Fruit fly (Drosophila melanogaster) whole organism, embryonic: ENCODE results near the gene CG34049.

Source experiments
- CG10274 ChIP-seq: fragments of 200-800 bp; sonication (Bioruptor generic); optimal IDR thresholded peaks from 3 replicates; lab custom pipeline; 2017; ENCODE audit warnings: missing biosample characterization, mild to moderate bottlenecking, missing genetic modification characterization
- CG10654 ChIP-seq: fragments of 200-800 bp; sonication (Bioruptor generic); optimal IDR thresholded peaks from 2 replicates; lab custom pipeline; 2016; ENCODE audit warnings: missing biosample characterization, missing genetic modification characterization
- CG14050 ChIP-seq: fragments of 200-800 bp; sonication (Bioruptor generic); IDR thresholded peaks from 3 replicates; pipeline ENCODE4 v1.3.6; 2022; ENCODE audit warnings: missing biosample characterization, missing genetic modification characterization
- CG1647 ChIP-seq: fragments of 200-800 bp; sonication (Bioruptor generic); optimal IDR thresholded peaks from 3 replicates; lab custom pipeline; 2016; ENCODE audit warnings: missing biosample characterization, missing genetic modification characterization
- CG17186 ChIP-seq: fragments of 200-800 bp; sonication (Bioruptor generic); optimal IDR thresholded peaks from 3 replicates; lab custom pipeline; 2017; ENCODE audit warnings: missing biosample characterization, missing genetic modification reagents, missing genetic modification characterization
- CG1832 ChIP-seq: fragments of 200-800 bp; sonication (Bioruptor generic); optimal IDR thresholded peaks from 2 replicates; lab custom pipeline; 2017; ENCODE audit warnings: missing biosample characterization, mild to moderate bottlenecking, missing genetic modification characterization, inconsistent platforms
- CG3407 ChIP-seq: fragments of 200-800 bp; sonication (Bioruptor generic); optimal IDR thresholded peaks from 2 replicates; lab custom pipeline; 2018; ENCODE audit warnings: missing biosample characterization, mild to moderate bottlenecking, missing genetic modification characterization
- CG6175 ChIP-seq: fragments of 200-800 bp; sonication (Bioruptor generic); IDR thresholded peaks from 3 replicates; pipeline ENCODE4 v1.3.6; 2022; ENCODE audit warnings: missing biosample characterization, missing genetic modification characterization
- CG8359 ChIP-seq: fragments of 200-800 bp; sonication (Bioruptor generic); optimal IDR thresholded peaks from 2 replicates; lab custom pipeline; 2017; ENCODE audit warnings: missing biosample characterization, mild to moderate bottlenecking, missing genetic modification characterization, borderline replicate concordance
- CG8478 ChIP-seq: fragments of >200 bp; optimal IDR thresholded peaks from 2 replicates; lab custom pipeline; 2018
- CG8765 ChIP-seq: fragments of 200-800 bp; sonication (Bioruptor generic); IDR thresholded peaks from 2 replicates; pipeline ENCODE4 v1.3.6; 2022; ENCODE audit warnings: missing biosample characterization, missing genetic modification characterization
- CoRest ChIP-seq: fragments of 200-800 bp; sonication (Bioruptor generic); optimal IDR thresholded peaks from 3 replicates; lab custom pipeline; 2018; ENCODE audit warnings: missing biosample characterization, mild to moderate bottlenecking, missing genetic modification characterization, moderate library complexity
- CrebB ChIP-seq: fragments of 200-800 bp; sonication (Bioruptor generic); optimal IDR thresholded peaks from 3 replicates; lab custom pipeline; 2018; ENCODE audit warnings: missing biosample characterization, mild to moderate bottlenecking, missing genetic modification characterization
- Dad ChIP-seq: fragments of 200-800 bp; sonication (Bioruptor generic); optimal IDR thresholded peaks from 3 replicates; lab custom pipeline; 2016; ENCODE audit warnings: missing biosample characterization, missing genetic modification characterization
- Dll ChIP-seq: fragments of 200-800 bp; sonication (Bioruptor generic); IDR thresholded peaks from 4 replicates; pipeline ENCODE4 v1.3.6; 2022; ENCODE audit warnings: missing biosample characterization, missing genetic modification characterization; ENCODE audit not compliant: partially characterized antibody
- Dref ChIP-seq: fragments of 200-800 bp; sonication (Bioruptor generic); IDR thresholded peaks from 2 replicates; pipeline ENCODE4 v1.3.6; 2022; ENCODE audit warnings: missing biosample characterization, missing genetic modification characterization
- E2f1 ChIP-seq: fragments of 200-800 bp; sonication (Bioruptor generic); IDR thresholded peaks from 2 replicates; pipeline ENCODE4 v1.3.6; 2022; ENCODE audit warnings: missing biosample characterization, missing genetic modification characterization
- Gug ChIP-seq: fragments of 200-800 bp; sonication (Bioruptor generic); IDR thresholded peaks from 4 replicates; pipeline ENCODE4 v1.3.6; 2022; ENCODE audit warnings: missing biosample characterization, missing genetic modification characterization
- HLH3B ChIP-seq: fragments of 200-800 bp; sonication (Bioruptor generic); IDR thresholded peaks from 2 replicates; pipeline ENCODE4 v1.3.6; 2022; ENCODE audit warnings: missing biosample characterization, missing genetic modification characterization
- Scr ChIP-seq: fragments of 200-800 bp; sonication (Bioruptor generic); IDR thresholded peaks from 2 replicates; pipeline ENCODE4 v1.3.6; 2022; ENCODE audit warnings: missing biosample characterization, missing genetic modification characterization; ENCODE audit not compliant: partially characterized antibody
- Sin3A ChIP-seq: fragments of >200 bp; optimal IDR thresholded peaks from 2 replicates; lab custom pipeline; 2018
- aop ChIP-seq: fragments of 200-800 bp; sonication (Bioruptor generic); IDR thresholded peaks from 2 replicates; pipeline ENCODE4 v1.3.6; 2022; ENCODE audit warnings: missing biosample characterization, missing genetic modification characterization
- ap ChIP-seq: fragments of 200-800 bp; sonication (Bioruptor generic); IDR thresholded peaks from 2 replicates; pipeline ENCODE4 v1.3.6; 2022; ENCODE audit warnings: missing biosample characterization, missing genetic modification characterization
- az2 ChIP-seq: fragments of 200-800 bp; sonication (Bioruptor generic); optimal IDR thresholded peaks from 3 replicates; lab custom pipeline; 2016; ENCODE audit warnings: missing biosample characterization, missing genetic modification characterization
- bab2 ChIP-seq: fragments of 200-800 bp; sonication (Bioruptor generic); optimal IDR thresholded peaks from 2 replicates; lab custom pipeline; 2016; ENCODE audit warnings: missing biosample characterization, missing genetic modification characterization
- bigmax ChIP-seq: fragments of 200-800 bp; sonication (Bioruptor generic); optimal IDR thresholded peaks from 2 replicates; lab custom pipeline; 2018; ENCODE audit warnings: missing biosample characterization, mild to moderate bottlenecking, missing genetic modification characterization
- btn ChIP-seq: fragments of 200-800 bp; sonication (Bioruptor generic); optimal IDR thresholded peaks from 2 replicates; lab custom pipeline; 2016; ENCODE audit warnings: missing biosample characterization, missing genetic modification characterization
- chinmo ChIP-seq: fragments of 200-800 bp; sonication (Bioruptor generic); IDR thresholded peaks from 4 replicates; pipeline ENCODE4 v1.3.6; 2022; ENCODE audit warnings: missing biosample characterization, missing genetic modification characterization; ENCODE audit not compliant: partially characterized antibody
- croc ChIP-seq: fragments of 200-800 bp; sonication (Bioruptor generic); conservative IDR thresholded peaks from 3 replicates; pipeline ENCODE4 v1.3.6; 2022; ENCODE audit warnings: missing biosample characterization, missing genetic modification characterization
- dmrt99B ChIP-seq: fragments of 200-800 bp; sonication (Bioruptor generic); optimal IDR thresholded peaks from 2 replicates; lab custom pipeline; 2018; ENCODE audit warnings: missing biosample characterization, mild to moderate bottlenecking, missing genetic modification characterization, moderate library complexity
- fd64A ChIP-seq: fragments of 200-800 bp; sonication (Bioruptor generic); optimal IDR thresholded peaks from 3 replicates; lab custom pipeline; 2018; ENCODE audit warnings: missing biosample characterization, mild to moderate bottlenecking, missing genetic modification characterization
- insv ChIP-seq, 2 experiments: fragments of 200-800 bp; sonication (Bioruptor generic); optimal IDR thresholded peaks; 3 replicates each; lab custom pipeline; 2016 to 2018; ENCODE audit warnings: missing biosample characterization in 2 of 2, missing genetic modification characterization in 2 of 2
- inv ChIP-seq: fragments of 200-800 bp; sonication (Bioruptor generic); IDR thresholded peaks from 2 replicates; pipeline ENCODE4 v1.3.6; 2022; ENCODE audit warnings: missing biosample characterization, missing genetic modification characterization; ENCODE audit not compliant: partially characterized antibody
- lilli ChIP-seq: fragments of 200-800 bp; sonication (Bioruptor generic); optimal IDR thresholded peaks from 3 replicates; lab custom pipeline; 2016; ENCODE audit warnings: missing biosample characterization, missing genetic modification characterization
- lola ChIP-seq, 3 experiments: fragments of >200 bp in 2 of 3; fragments of 200-800 bp in 1 of 3; sonication (Bioruptor generic) in 1 of 3; optimal IDR thresholded peaks; 2 replicates each; lab custom pipeline; 2017 to 2019; ENCODE audit warnings: missing biosample characterization in 3 of 3, missing genetic modification characterization in 3 of 3, mild to moderate bottlenecking in 1 of 3, moderate library complexity in 1 of 3
- mld ChIP-seq: fragments of 200-800 bp; sonication (Bioruptor generic); IDR thresholded peaks from 3 replicates; pipeline ENCODE4 v1.3.6; 2022; ENCODE audit warnings: missing biosample characterization, missing genetic modification characterization; ENCODE audit not compliant: partially characterized antibody
- ro ChIP-seq: fragments of 200-800 bp; sonication (Bioruptor generic); IDR thresholded peaks from 2 replicates; pipeline ENCODE4 v1.3.6; 2022; ENCODE audit warnings: missing biosample characterization, missing genetic modification characterization
- salm ChIP-seq: fragments of 200-800 bp; sonication (Bioruptor generic); optimal IDR thresholded peaks from 2 replicates; lab custom pipeline; 2018; ENCODE audit warnings: missing biosample characterization, mild to moderate bottlenecking, missing genetic modification characterization
- slou ChIP-seq: fragments of 200-800 bp; sonication (Bioruptor generic); optimal IDR thresholded peaks from 3 replicates; lab custom pipeline; 2016; ENCODE audit warnings: missing biosample characterization, missing genetic modification characterization
- tup ChIP-seq: fragments of 200-800 bp; sonication (Bioruptor generic); optimal IDR thresholded peaks from 2 replicates; lab custom pipeline; 2016; ENCODE audit warnings: missing biosample characterization, mild to moderate bottlenecking, missing genetic modification characterization, moderate library complexity
- twi ChIP-seq: fragments of 200-800 bp; optimal IDR thresholded peaks from 2 replicates; lab custom pipeline; 2019; ENCODE audit warnings: missing biosample characterization, mild to moderate bottlenecking, missing genetic modification characterization, moderate library complexity
- wdn ChIP-seq: fragments of 200-800 bp; sonication (Bioruptor generic); IDR thresholded peaks from 2 replicates; pipeline ENCODE4 v1.3.6; 2022; ENCODE audit warnings: missing biosample characterization, missing genetic modification characterization

Gene CG34049

DNA sequence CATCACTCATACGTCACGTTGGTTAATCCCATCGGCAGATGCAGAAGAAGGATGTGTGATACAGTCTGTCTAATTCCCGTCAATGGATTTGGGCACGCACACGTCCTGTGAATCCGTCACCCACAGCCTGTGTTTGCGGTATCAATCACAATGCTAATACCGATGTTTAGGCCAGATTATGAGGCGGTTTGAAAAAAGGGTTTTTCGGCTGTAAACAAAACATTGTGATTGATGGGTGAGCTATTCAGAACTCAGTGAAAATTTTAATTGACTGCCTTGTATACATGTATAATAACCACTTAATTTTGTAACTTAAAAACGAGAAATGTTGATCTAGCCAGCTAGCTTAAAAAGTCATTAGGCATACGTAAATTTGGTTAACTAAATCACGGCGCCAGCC is 2.0 kb downstream of the CG34049 start, which contains the start of gene CG4270:
CG4270 (plus strand) TSS at position 301 of the 400 bp plus-strand sequence.
- TF ChIP-seq Dref (GFP tag; lab: Robert Waterston, UW) (no peak), CG8478 (lab: Kevin White, UChicago) (no peak), Sin3A (lab: Kevin White, UChicago) (no peak), dmrt99B (tag; lab: Kevin White, UChicago) (no peak), Dad (GFP tag; lab: Kevin White, UChicago) (no peak), CG10274 (GFP tag; lab: Kevin White, UChicago) (no peak), wdn (GFP tag; lab: Robert Waterston, UW) (no peak), croc (no peak), lola (GFP tag; optimal IDR thresholded peaks at IDR 0.05; lab: Kevin White, UChicago) (no peak), CG1832 (GFP tag; lab: Kevin White, UChicago) (no peak), twi (tag; lab: Kevin White, UChicago) (no peak), bigmax (no peak)

dm6 chr2L:2254950-2255349 is 10.2 kb downstream of the CG34049 start, which contains the start of gene Send1:
Send1 (minus strand) TSS chr2L:2255050.
- TF ChIP-seq CG14050 (no peak), insv (GFP tag; optimal IDR thresholded peaks at IDR 0.05; lab: Kevin White, UChicago) (no peak), Gug (GFP tag; lab: Robert Waterston, UW) (no peak), ap (GFP tag; lab: Robert Waterston, UW) (no peak)

DNA sequence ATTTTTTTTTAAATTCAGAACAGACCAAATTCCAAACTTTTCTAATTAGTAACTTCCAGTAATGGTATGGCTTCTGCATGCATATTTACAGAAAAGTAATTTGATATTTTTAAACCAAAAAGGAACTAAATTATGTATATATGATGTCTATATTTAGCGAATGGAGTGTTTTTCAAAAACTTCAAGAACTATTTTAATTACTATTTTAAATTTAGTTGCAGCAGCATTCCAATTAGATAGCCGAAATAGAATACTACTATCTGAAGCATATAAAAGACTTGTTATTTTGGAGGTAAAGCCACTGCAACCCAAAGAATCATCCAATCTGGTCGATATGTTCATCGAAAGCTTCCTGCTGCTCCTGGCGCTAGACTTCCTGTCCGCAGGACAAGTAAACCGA is 12.4 kb downstream of the CG34049 start, which contains the start of gene CG17234:
CG17234 (plus strand) TSS at position 301 of the 400 bp plus-strand sequence.
- TF ChIP-seq btn (GFP tag; lab: Kevin White, UChicago), result no peak
- no peak for TF ChIP-seq mld (GFP tag; lab: Robert Waterston, UW)
- no peak for TF ChIP-seq E2f1 (GFP tag; lab: Robert Waterston, UW)
- no peak for TF ChIP-seq CG10654 (GFP tag; lab: Kevin White, UChicago)
- TF ChIP-seq fd64A (GFP tag; lab: Kevin White, UChicago), result no peak
- TF ChIP-seq tup, result no peak
- TF ChIP-seq bab2, result no peak

dm6 chr2L:2252241-2252640 is 12.9 kb downstream of the CG34049 start, which contains the start of gene CG17239:
CG17239 (minus strand) TSS chr2L:2252341.
- TF ChIP-seq slou (no peak), az2 (no peak)
- TF ChIP-seq, all 482 proteins: peak for 0

- TF ChIP-seq CG1647 (GFP tag; lab: Kevin White, UChicago), result no peak
- TF ChIP-seq mld (GFP tag; lab: Robert Waterston, UW), result no peak
- TF ChIP-seq CG6175, result no peak
- no peak for TF ChIP-seq ro (GFP tag; lab: Robert Waterston, UW)
- TF ChIP-seq HLH3B, result no peak
- no peak for TF ChIP-seq CG3407 (GFP tag; lab: Kevin White, UChicago)
- TF ChIP-seq Scr, result no peak
- TF ChIP-seq CrebB (tag; lab: Kevin White, UChicago), result no peak
- no peak for TF ChIP-seq bab2
- TF ChIP-seq salm (tag; lab: Kevin White, UChicago), result no peak
- no peak for TF ChIP-seq CG17186 (GFP tag; lab: Kevin White, UChicago)
- TF ChIP-seq Dll (GFP tag; lab: Robert Waterston, UW), result no peak
- TF ChIP-seq lilli, result no peak
- TF ChIP-seq inv, result no peak
- TF ChIP-seq CoRest (tag; lab: Kevin White, UChicago), result no peak
- TF ChIP-seq CG8765 (GFP tag; lab: Robert Waterston, UW), result no peak
- no peak for TF ChIP-seq chinmo (GFP tag; lab: Robert Waterston, UW)
- no peak for TF ChIP-seq aop (GFP tag; lab: Robert Waterston, UW)
- TF ChIP-seq CG8359, result no peak
These were observed 13.9 kb downstream of the CG34049 start, which contains the start of gene Ser12 for dm6 chr2L:2251175-2251574. Ser12 (minus strand) TSS chr2L:2251275.
